Fruit fly (Drosophila melanogaster): Measurements from ENCODE around the gene loco.

Gene loco

DNA sequence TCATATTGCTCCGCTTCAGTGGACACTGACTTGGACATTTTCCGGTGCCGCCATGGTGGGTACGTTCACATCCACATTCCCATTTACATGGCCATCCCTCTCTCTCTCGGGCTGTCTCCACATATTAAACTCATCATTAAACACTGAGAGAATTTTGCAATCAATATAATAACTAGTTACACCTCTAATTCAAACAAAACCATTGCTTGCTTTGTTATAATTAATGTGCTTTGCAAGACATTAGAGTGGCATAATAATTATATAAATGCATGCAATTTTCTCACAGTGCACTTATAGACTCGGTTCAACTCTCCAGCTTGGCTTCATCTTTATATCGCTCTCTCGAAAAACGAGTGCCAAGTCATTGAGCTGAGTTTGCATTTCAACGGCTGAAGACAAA, 14.4 kb downstream of the loco start (continued):
- peak; percentile 1 for TF ChIP-seq Sry-δ (GFP tag; optimal IDR thresholded peaks at IDR 0.05)
- peak; percentile 87 for TF ChIP-seq dmrt99B (tag; optimal IDR thresholded peaks at IDR 0.05)
- no peak for TF ChIP-seq Eip74EF (GFP tag; optimal IDR thresholded peaks at IDR 0.05)
- peak; percentile 48; the same call in 1 of the 2 replicates for TF ChIP-seq H2.0 (GFP tag; IDR thresholded peaks at IDR 0.05)
- TF ChIP-seq CG5245 (GFP tag; optimal IDR thresholded peaks at IDR 0.05): peak; percentile 62
- peak; percentile 39 for TF ChIP-seq CG9817 (tag; optimal IDR thresholded peaks at IDR 0.05)
- peak; percentile 64 for TF ChIP-seq Antp (GFP tag; optimal IDR thresholded peaks at IDR 0.05)
- TF ChIP-seq tll (GFP tag; optimal IDR thresholded peaks at IDR 0.05): no peak
- TF ChIP-seq Mrtf (GFP tag; IDR thresholded peaks at IDR 0.05): peak; percentile 61; the same call in 1 of the 3 replicates
- TF ChIP-seq CG1024 (GFP tag; IDR thresholded peaks at IDR 0.05): peak; percentile 69
- TF ChIP-seq Sox102F (GFP tag; optimal IDR thresholded peaks at IDR 0.05): peak; percentile 77
- TF ChIP-seq CG6689 (GFP tag; IDR thresholded peaks at IDR 0.05): peak; percentile 73
- peak; percentile 26 for TF ChIP-seq CG14710 (tag; optimal IDR thresholded peaks at IDR 0.05)
- 0 out of 2 replicates have a peak, but pooled peaks have one; percentile 17 for TF ChIP-seq CG10321 (GFP tag; IDR thresholded peaks at IDR 0.05)
- no peak for TF ChIP-seq rib (GFP tag; IDR thresholded peaks at IDR 0.05)
- peak; percentile 62 for TF ChIP-seq CG12071 (GFP tag; optimal IDR thresholded peaks at IDR 0.05)
- TF ChIP-seq NfI (GFP tag; optimal IDR thresholded peaks at IDR 0.05): peak; percentile 36
- peak; percentile 48 for TF ChIP-seq CG4820 (GFP tag; optimal IDR thresholded peaks at IDR 0.05)
- peak; percentile 91 for TF ChIP-seq Med (GFP tag)
- TF ChIP-seq Dp (GFP tag; optimal IDR thresholded peaks at IDR 0.05): no peak
- TF ChIP-seq ro (GFP tag; IDR thresholded peaks at IDR 0.05): no peak
- TF ChIP-seq CG17359 (tag; optimal IDR thresholded peaks at IDR 0.05): peak; percentile 77
- peak; percentile 76 for TF ChIP-seq ara (GFP tag; IDR thresholded peaks at IDR 0.05)
- peak; percentile 56 for TF ChIP-seq CG12219 (GFP tag; optimal IDR thresholded peaks at IDR 0.05)
- TF ChIP-seq Tbp (GFP tag; optimal IDR thresholded peaks at IDR 0.05): no peak
- no peak for TF ChIP-seq Fer2 (tag; optimal IDR thresholded peaks at IDR 0.05)
- TF ChIP-seq CG16815 (GFP tag; optimal IDR thresholded peaks at IDR 0.05): no peak
- TF ChIP-seq vvl (GFP tag; IDR thresholded peaks at IDR 0.05): peak; percentile 85
- TF ChIP-seq E2f2 (GFP tag; IDR thresholded peaks at IDR 0.05): peak; percentile 49
- TF ChIP-seq CG8290 (GFP tag; optimal IDR thresholded peaks at IDR 0.05): no peak
- no peak for TF ChIP-seq CG8290 (tag; optimal IDR thresholded peaks at IDR 0.05)
- TF ChIP-seq CG14441 (GFP tag; IDR thresholded peaks at IDR 0.05): peak; percentile 82
- TF ChIP-seq Poxn (GFP tag; IDR thresholded peaks at IDR 0.05): no peak
- TF ChIP-seq CG5180 (GFP tag; optimal IDR thresholded peaks at IDR 0.05): no peak
- peak; percentile 26 for TF ChIP-seq CG4707 (GFP tag; optimal IDR thresholded peaks at IDR 0.05)
- no peak for TF ChIP-seq cas (GFP tag; IDR thresholded peaks at IDR 0.05)
- peak; percentile 82 for TF ChIP-seq CG1603 (tag; optimal IDR thresholded peaks at IDR 0.05)
- no peak for TF ChIP-seq CG15479 (GFP tag; optimal IDR thresholded peaks at IDR 0.05)
- peak; percentile 65 for TF ChIP-seq CG10959 (GFP tag; IDR thresholded peaks at IDR 0.05)
- TF ChIP-seq Dbx (GFP tag; IDR thresholded peaks at IDR 0.05): no peak
- TF ChIP-seq CHES-1-like (GFP tag; optimal IDR thresholded peaks at IDR 0.05): no peak
- peak; percentile 61 for TF ChIP-seq CG32767 (GFP tag; IDR thresholded peaks at IDR 0.05)
- TF ChIP-seq sim (GFP tag; IDR thresholded peaks at IDR 0.05): peak; percentile 30; the same call in 1 of the 2 replicates
- no peak for TF ChIP-seq CG7987 (GFP tag; optimal IDR thresholded peaks at IDR 0.05)
- TF ChIP-seq vnd (GFP tag; IDR thresholded peaks at IDR 0.05; ENCODE audit: partially characterized antibody): no peak
- TF ChIP-seq CG2129 (GFP tag; IDR thresholded peaks at IDR 0.05; ENCODE audit: partially characterized antibody): no peak
- TF ChIP-seq grau (tag; optimal IDR thresholded peaks at IDR 0.05): peak; percentile 59
- TF ChIP-seq Lhr (GFP tag; optimal IDR thresholded peaks at IDR 0.05): no peak
- TF ChIP-seq lab (GFP tag; optimal IDR thresholded peaks at IDR 0.05): no peak
- no peak for TF ChIP-seq Hr78 (GFP tag; optimal IDR thresholded peaks at IDR 0.05)
- peak; percentile 79 for TF ChIP-seq lmd (GFP tag; IDR thresholded peaks at IDR 0.05)
